Fruit fly (Drosophila melanogaster): ENCODE results near the gene TfIIEbeta.
A peak's percentile ranks its signal among the peaks of the same experiment; 100 is the strongest.

The TfIIEbeta gene

DNA sequence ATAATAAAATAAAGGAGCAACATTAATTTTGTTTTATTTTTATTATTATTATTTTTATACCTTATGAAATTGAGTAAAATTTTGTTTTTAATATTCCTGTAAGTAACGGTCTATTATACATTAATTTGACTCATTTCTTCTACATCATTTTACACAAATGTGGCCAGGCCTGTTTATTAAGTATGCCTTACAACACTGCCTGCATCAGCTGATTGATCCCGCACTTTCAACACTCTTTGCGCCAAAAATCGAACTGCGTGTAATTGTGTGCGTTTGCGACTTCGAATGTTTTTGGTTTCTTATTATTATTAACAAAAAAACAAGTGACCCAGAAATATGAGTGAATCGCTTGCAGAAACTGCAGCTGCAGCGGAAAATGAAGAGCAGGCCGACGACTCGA is 26.5 kb downstream of the TfIIEbeta start, which contains the start of gene Claspin (continued):
- TF ChIP-seq CG30020 (tag; optimal IDR thresholded peaks at IDR 0.05) (peak; percentile 1), hkb (optimal IDR thresholded peaks at IDR 0.05) (no peak), hkb (GFP tag; IDR thresholded peaks at IDR 0.05) (peak; percentile 20), ac (GFP tag; optimal IDR thresholded peaks at IDR 0.05) (no peak), CG7987 (GFP tag; optimal IDR thresholded peaks at IDR 0.05) (no peak), lmd (GFP tag; IDR thresholded peaks at IDR 0.05) (peak; percentile 5; the same call in 1 of the 2 replicates), Ssrp (tag; optimal IDR thresholded peaks at IDR 0.05) (peak; percentile 15), Hr51 (GFP tag; optimal IDR thresholded peaks at IDR 0.05) (peak in 1 of 2 experiments; percentile 29), fru (optimal IDR thresholded peaks at IDR 0.05) (no peak), ems (GFP tag; optimal IDR thresholded peaks at IDR 0.05) (peak; percentile 49), exex (tag; optimal IDR thresholded peaks at IDR 0.05) (peak; percentile 14), chm (GFP tag; IDR thresholded peaks at IDR 0.05) (no peak), prd (optimal IDR thresholded peaks at IDR 0.05) (no peak), prd (GFP tag; IDR thresholded peaks at IDR 0.05) (no peak), CG2120 (GFP tag; optimal IDR thresholded peaks at IDR 0.05) (peak; percentile 75), vvl (GFP tag; IDR thresholded peaks at IDR 0.05) (peak; percentile 60), her (GFP tag; optimal IDR thresholded peaks at IDR 0.05) (peak; percentile 10), CG8359 (GFP tag; optimal IDR thresholded peaks at IDR 0.05; ENCODE audit: borderline replicate concordance) (no peak), Spps (tag; optimal IDR thresholded peaks at IDR 0.05) (no peak), Doc3 (GFP tag; IDR thresholded peaks at IDR 0.05; ENCODE audit: partially characterized antibody) (no peak), dm (GFP tag; optimal IDR thresholded peaks at IDR 0.05) (peak; percentile 22), H2.0 (GFP tag; IDR thresholded peaks at IDR 0.05) (peak; percentile 17; the same call in 1 of the 2 replicates), Lhr (GFP tag; optimal IDR thresholded peaks at IDR 0.05) (peak; percentile 66), CG9727 (GFP tag; optimal IDR thresholded peaks at IDR 0.05) (no peak), CG8290 (GFP tag; optimal IDR thresholded peaks at IDR 0.05) (peak; percentile 25), CG8290 (tag; optimal IDR thresholded peaks at IDR 0.05) (peak in 1 of 2 experiments; percentile 85), Fer3 (tag; optimal IDR thresholded peaks at IDR 0.05) (no peak), Med (GFP tag) (peak; percentile 95), CG4360 (GFP tag; IDR thresholded peaks at IDR 0.05) (no peak), ERR (GFP tag; optimal IDR thresholded peaks at IDR 0.05) (peak; percentile 5), Usf (GFP tag; optimal IDR thresholded peaks at IDR 0.05) (no peak), Ets97D (GFP tag; optimal IDR thresholded peaks at IDR 0.05) (peak; percentile 80), CTCF (GFP tag; optimal IDR thresholded peaks at IDR 0.05) (peak; percentile 44), D19A (tag; optimal IDR thresholded peaks at IDR 0.05) (no peak), Dek (tag; optimal IDR thresholded peaks at IDR 0.05) (peak; percentile 45), CG9817 (tag; optimal IDR thresholded peaks at IDR 0.05) (peak; percentile 38), Eip74EF (GFP tag; optimal IDR thresholded peaks at IDR 0.05) (no peak), Mad (GFP tag; optimal IDR thresholded peaks at IDR 0.05) (peak; percentile 54), CG14710 (tag; optimal IDR thresholded peaks at IDR 0.05) (peak; percentile 35), cg (GFP tag; optimal IDR thresholded peaks at IDR 0.05) (peak; percentile 68), nom (GFP tag; optimal IDR thresholded peaks at IDR 0.05) (no peak), E2f1 (GFP tag; IDR thresholded peaks at IDR 0.05) (peak; percentile 66; the same call in 1 of the 2 replicates), E2f2 (GFP tag; IDR thresholded peaks at IDR 0.05) (peak; percentile 98), CG8944 (GFP tag; optimal IDR thresholded peaks at IDR 0.05) (peak; percentile 18), CG16779 (GFP tag; IDR thresholded peaks at IDR 0.05) (0 out of 2 replicates have a peak, but pooled peaks have one; percentile 2), Hr3 (GFP tag; optimal IDR thresholded peaks at IDR 0.05) (peak; percentile 45), CG42726 (GFP tag; IDR thresholded peaks at IDR 0.05; ENCODE audit: partially characterized antibody) (peak; percentile 26; the same call in 1 of the 2 replicates), NFAT (GFP tag; IDR thresholded peaks at IDR 0.05) (peak; percentile 31; the same call in 1 of the 2 replicates), Dp (GFP tag; optimal IDR thresholded peaks at IDR 0.05) (peak; percentile 99), CG10462 (GFP tag; optimal IDR thresholded peaks at IDR 0.05) (peak; percentile 47), CG1647 (GFP tag; optimal IDR thresholded peaks at IDR 0.05) (peak; percentile 35), CG4282 (GFP tag; optimal IDR thresholded peaks at IDR 0.05) (peak; percentile 50)
